Worm (Caenorhabditis elegans): ENCODE data around the gene W08F4.3.
A peak's percentile ranks its signal among the peaks of the same experiment; 100 is the strongest.

Gene W08F4.3

DNA sequence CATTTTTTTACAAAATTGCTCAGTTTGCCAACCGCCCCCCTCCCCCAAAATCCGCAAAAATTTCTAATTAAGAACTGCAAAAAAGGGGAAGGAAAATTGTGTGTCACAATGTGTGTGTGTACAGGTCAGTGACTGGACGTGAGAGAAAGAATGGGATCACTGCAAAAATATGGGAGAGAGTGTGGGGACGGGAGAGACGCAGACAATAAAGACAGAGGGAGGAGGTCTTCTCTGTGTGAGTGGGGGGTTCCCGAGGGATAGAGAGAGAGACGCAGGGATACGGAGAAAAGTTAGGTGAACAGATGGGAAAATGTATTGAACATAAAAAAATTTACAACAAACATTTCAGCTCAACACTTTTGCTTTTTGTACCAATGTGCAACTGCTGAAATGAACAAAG, 45.5 kb downstream of the W08F4.3 start (continued):
- TF ChIP-seq dmd-8 (GFP tag; IDR thresholded peaks at IDR 0.05) (no peak), mxl-2 (GFP tag; conservative IDR thresholded peaks at IDR 0.05) (no peak), mdt-29 (GFP tag; IDR thresholded peaks at IDR 0.05) (no peak), F37D6.2 (tag; optimal IDR thresholded peaks at IDR 0.05) (no peak), php-3 (GFP tag; IDR thresholded peaks at IDR 0.05) (no peak), rbr-2 (tag; optimal IDR thresholded peaks at IDR 0.05) (peak; percentile 34), hlh-11 (tag; optimal IDR thresholded peaks at IDR 0.05) (peak; percentile 66), nhr-41 (GFP tag; IDR thresholded peaks at IDR 0.05) (no peak), ZK337.2 (GFP tag; IDR thresholded peaks at IDR 0.05) (0 out of 2 replicates have a peak, but pooled peaks have one; percentile 2), Y48G9A.11 (GFP tag; IDR thresholded peaks at IDR 0.05) (no peak), cey-2 (tag; optimal IDR thresholded peaks at IDR 0.05; ENCODE audit: borderline replicate concordance, insufficient read depth) (no peak), nhr-25 (tag; optimal IDR thresholded peaks at IDR 0.05; ENCODE audit: borderline replicate concordance, insufficient read depth) (no peak), Y5F2A.4 (GFP tag; optimal IDR thresholded peaks at IDR 0.05) (no peak), unc-130 (GFP tag; optimal IDR thresholded peaks at IDR 0.05) (no peak), spr-3 (GFP tag; optimal IDR thresholded peaks at IDR 0.05) (no peak), lin-29 (GFP tag; IDR thresholded peaks at IDR 0.05) (no peak), nhr-10 (tag; optimal IDR thresholded peaks at IDR 0.05) (no peak), lin-13 (GFP tag; optimal IDR thresholded peaks at IDR 0.05) (no peak), unc-62 (GFP tag; optimal IDR thresholded peaks at IDR 0.05 in 1 of 2) (peak in 1 of 2 experiments; percentile 5), unc-62 (tag; optimal IDR thresholded peaks at IDR 0.05) (no peak), zip-2 (tag; optimal IDR thresholded peaks at IDR 0.05) (no peak), fos-1 (tag; optimal IDR thresholded peaks at IDR 0.05) (no peak), nhr-6 (tag; optimal IDR thresholded peaks at IDR 0.05) (no peak), saeg-2 (GFP tag; IDR thresholded peaks at IDR 0.05) (no peak), Y75B8A.6 (GFP tag; IDR thresholded peaks at IDR 0.05) (no peak), T20F7.1 (GFP tag; optimal IDR thresholded peaks at IDR 0.05) (no peak), daf-12 (tag; optimal IDR thresholded peaks at IDR 0.05) (no peak), hmg-1.1 (GFP tag; IDR thresholded peaks at IDR 0.05) (0 out of 2 replicates have a peak, but pooled peaks have one; percentile 38), hif-1 (tag; optimal IDR thresholded peaks at IDR 0.05) (no peak), nhr-42 (GFP tag; IDR thresholded peaks at IDR 0.05) (no peak), zfp-2 (tag; optimal IDR thresholded peaks at IDR 0.05) (no peak), attf-4 (tag; optimal IDR thresholded peaks at IDR 0.05) (no peak), ceh-82 (tag; optimal IDR thresholded peaks at IDR 0.05) (no peak), unc-39 (tag; optimal IDR thresholded peaks at IDR 0.05) (no peak), lin-38 (GFP tag; IDR thresholded peaks at IDR 0.05) (no peak; the same call in 1 of the 2 replicates), nhr-48 (tag; optimal IDR thresholded peaks at IDR 0.05) (no peak), pqm-1 (tag; optimal IDR thresholded peaks at IDR 0.05) (no peak), nhr-28 (tag; optimal IDR thresholded peaks at IDR 0.05) (peak; percentile 85), nhr-77 (tag; optimal IDR thresholded peaks at IDR 0.05) (no peak), lin-15B (tag; optimal IDR thresholded peaks at IDR 0.05) (no peak), sdz-12 (GFP tag; optimal IDR thresholded peaks at IDR 0.05) (no peak), lir-3 (tag; optimal IDR thresholded peaks at IDR 0.05) (no peak), hlh-30 (tag; optimal IDR thresholded peaks at IDR 0.05; ENCODE audit: insufficient read depth) (peak; percentile 65), R02D3.7 (tag; optimal IDR thresholded peaks at IDR 0.05) (no peak), ztf-11 (tag; optimal IDR thresholded peaks at IDR 0.05) (no peak), aha-1 (tag) (no peak), vab-7 (GFP tag; IDR thresholded peaks at IDR 0.05) (no peak), zip-11 (GFP tag; IDR thresholded peaks at IDR 0.05) (no peak), ceh-44 (GFP tag; IDR thresholded peaks at IDR 0.05) (no peak), dve-1 (tag; optimal IDR thresholded peaks at IDR 0.05; ENCODE audit: insufficient read depth) (peak; percentile 40), dpl-1 (GFP tag; optimal IDR thresholded peaks at IDR 0.05) (peak; percentile 3), F10B5.3 (tag; optimal IDR thresholded peaks at IDR 0.05) (no peak), ces-1 (GFP tag; optimal IDR thresholded peaks at IDR 0.05) (no peak)
